Worm (Caenorhabditis elegans) whole organism, mixed stage, embryonic: Measurements from ENCODE around the gene rpy-1.

Experiments used
- M03D4.4 ChIP-seq: sonication (generic microtip); optimal IDR thresholded peaks from 2 replicates; lab custom pipeline; 2017; ENCODE audit warnings: mild to moderate bottlenecking, missing genetic modification characterization, missing compliant biosample characterization
- blmp-1 ChIP-seq: fragments of 150-350 bp; optimal IDR thresholded peaks from 2 replicates; lab custom pipeline; 2014; ENCODE audit warnings: missing biosample characterization, missing genetic modification characterization
- ceh-83 ChIP-seq: fragments of 200-800 bp; sonication (Bioruptor generic); optimal IDR thresholded peaks from 2 replicates; lab custom pipeline; 2018; ENCODE audit warnings: mild to moderate bottlenecking, missing genetic modification characterization, missing compliant biosample characterization
- ces-1 ChIP-seq: fragments of 150-350 bp; optimal IDR thresholded peaks from 2 replicates; lab custom pipeline; 2014; ENCODE audit warnings: missing biosample characterization, missing genetic modification reagents, missing genetic modification characterization
- cnd-1 ChIP-seq: fragments of 200-800 bp; sonication (Bioruptor generic); optimal IDR thresholded peaks from 2 replicates; lab custom pipeline; 2018; ENCODE audit warnings: mild to moderate bottlenecking, missing genetic modification characterization, missing compliant biosample characterization
- drap-1 ChIP-seq: fragments of 200-800 bp; sonication (Bioruptor generic); optimal IDR thresholded peaks from 3 replicates; lab custom pipeline; 2018; ENCODE audit warnings: mild to moderate bottlenecking, missing genetic modification characterization, missing compliant biosample characterization
- elt-1 ChIP-seq: sonication (generic microtip); optimal IDR thresholded peaks from 2 replicates; lab custom pipeline; 2017; ENCODE audit warnings: missing genetic modification characterization, mild to moderate bottlenecking, missing compliant biosample characterization, antibody characterized with exemption, moderate library complexity, borderline replicate concordance; ENCODE audit not compliant: insufficient read depth
- elt-3 ChIP-seq: fragments of 150-350 bp; optimal IDR thresholded peaks from 2 replicates; lab custom pipeline; 2014; ENCODE audit warnings: missing biosample characterization, missing genetic modification characterization
- flh-1 ChIP-seq: fragments of 200-800 bp; sonication (Bioruptor generic); optimal IDR thresholded peaks from 2 replicates; lab custom pipeline; 2018; ENCODE audit warnings: mild to moderate bottlenecking, missing genetic modification characterization, moderate library complexity, missing compliant biosample characterization
- ham-2 ChIP-seq: fragments of 200-800 bp; sonication (Bioruptor generic); optimal IDR thresholded peaks from 2 replicates; lab custom pipeline; 2018; ENCODE audit warnings: mild to moderate bottlenecking, missing genetic modification characterization, missing compliant biosample characterization
- hlh-1 ChIP-seq: fragments of 150-350 bp; optimal IDR thresholded peaks from 2 replicates; lab custom pipeline; 2014; ENCODE audit warnings: missing biosample characterization, missing genetic modification reagents, missing genetic modification characterization
- lin-32 ChIP-seq: fragments of 200-800 bp; sonication (Bioruptor generic); optimal IDR thresholded peaks from 2 replicates; lab custom pipeline; 2018; ENCODE audit warnings: mild to moderate bottlenecking, missing genetic modification characterization, missing compliant biosample characterization
- lsy-2 ChIP-seq: fragments of 150-350 bp; optimal IDR thresholded peaks from 2 replicates; lab custom pipeline; 2014; ENCODE audit warnings: missing biosample characterization, missing genetic modification characterization
- mep-1 ChIP-seq: fragments of 150-350 bp; optimal IDR thresholded peaks from 2 replicates; lab custom pipeline; 2017; ENCODE audit warnings: missing biosample characterization, missing genetic modification reagents, missing genetic modification characterization, inconsistent platforms
- mls-2 ChIP-seq: sonication (generic microtip); optimal IDR thresholded peaks from 2 replicates; lab custom pipeline; 2016; ENCODE audit warnings: mild to moderate bottlenecking, missing genetic modification characterization, moderate library complexity, missing compliant biosample characterization
- nhr-12 ChIP-seq: fragments of 150-350 bp; optimal IDR thresholded peaks from 2 replicates; lab custom pipeline; 2014; ENCODE audit warnings: missing biosample characterization, missing genetic modification characterization
- nhr-2 ChIP-seq: fragments of 150-350 bp; optimal IDR thresholded peaks from 2 replicates; lab custom pipeline; 2014; ENCODE audit warnings: missing biosample characterization, missing genetic modification characterization
- nhr-237 ChIP-seq: fragments of 150-350 bp; optimal IDR thresholded peaks from 2 replicates; lab custom pipeline; 2014; ENCODE audit warnings: missing biosample characterization, missing genetic modification characterization
- nhr-28 ChIP-seq: fragments of 150-350 bp; optimal IDR thresholded peaks from 2 replicates; lab custom pipeline; 2014; ENCODE audit warnings: missing biosample characterization, missing genetic modification characterization
- nhr-76 ChIP-seq: sonication (generic microtip); optimal IDR thresholded peaks from 2 replicates; lab custom pipeline; 2017; ENCODE audit warnings: missing biosample characterization, missing genetic modification characterization
- pha-4 ChIP-seq: fragments of 150-350 bp; optimal IDR thresholded peaks from 2 replicates; lab custom pipeline; 2018; ENCODE audit warnings: missing biosample characterization, missing genetic modification reagents, missing genetic modification characterization
- snpc-4 ChIP-seq: fragments of 150-350 bp; optimal IDR thresholded peaks from 2 replicates; lab custom pipeline; 2014; ENCODE audit warnings: missing biosample characterization, missing genetic modification characterization
- sptf-1 ChIP-seq: sonication (generic microtip); optimal IDR thresholded peaks from 2 replicates; lab custom pipeline; 2017; ENCODE audit warnings: mild to moderate bottlenecking, missing genetic modification characterization, moderate library complexity, missing compliant biosample characterization
- unc-120 ChIP-seq: sonication (generic microtip); optimal IDR thresholded peaks from 2 replicates; lab custom pipeline; 2017; ENCODE audit warnings: missing genetic modification characterization, missing compliant biosample characterization; ENCODE audit not compliant: poor library complexity, severe bottlenecking
- unc-39 ChIP-seq: fragments of 150-350 bp; optimal IDR thresholded peaks from 2 replicates; lab custom pipeline; 2014; ENCODE audit warnings: missing biosample characterization, missing genetic modification characterization
- unc-62 ChIP-seq: fragments of 150-350 bp; optimal IDR thresholded peaks from 2 replicates; lab custom pipeline; 2014; ENCODE audit warnings: missing biosample characterization, missing genetic modification reagents, missing genetic modification characterization
- zip-8 ChIP-seq: fragments of 150-350 bp; optimal IDR thresholded peaks from 2 replicates; lab custom pipeline; 2014; ENCODE audit warnings: missing biosample characterization, missing genetic modification characterization
- ztf-11 ChIP-seq: fragments of 150-350 bp; optimal IDR thresholded peaks from 2 replicates; lab custom pipeline; 2014; ENCODE audit warnings: missing biosample characterization, missing genetic modification characterization

rpy-1 gene

ce11 chrII:6736604-6737003 is 31.2 kb upstream of the rpy-1 start, which contains the start of gene T14B4.1:
Gene T14B4.1 (plus strand): TSS chrII:6736904.
- no peak for TF ChIP-seq mls-2 (tag; lab: Kevin White, UChicago)
- no peak for TF ChIP-seq unc-62 (GFP tag; lab: Kevin White, UChicago)
- no peak for TF ChIP-seq lsy-2 (tag; lab: Kevin White, UChicago)
- TF ChIP-seq sptf-1: no peak
- no peak for TF ChIP-seq ceh-83 (GFP tag; lab: Kevin White, UChicago)
- TF ChIP-seq ces-1 (GFP tag; lab: Kevin White, UChicago): no peak
- no peak for TF ChIP-seq elt-3
- no peak for TF ChIP-seq zip-8 (tag; lab: Kevin White, UChicago)
- TF ChIP-seq lin-32 (GFP tag; lab: Kevin White, UChicago): no peak
- no peak for TF ChIP-seq unc-39 (tag; lab: Kevin White, UChicago)
- no peak for TF ChIP-seq mep-1 (tag; lab: Kevin White, UChicago)
- no peak for TF ChIP-seq M03D4.4 (tag; lab: Kevin White, UChicago)
- no peak for TF ChIP-seq hlh-1 (tag; lab: Kevin White, UChicago)
- no peak for TF ChIP-seq nhr-237 (tag; lab: Kevin White, UChicago)
- TF ChIP-seq nhr-12: no peak
- TF ChIP-seq snpc-4 (tag; lab: Kevin White, UChicago): no peak
- TF ChIP-seq nhr-28 (tag; lab: Kevin White, UChicago): no peak
- TF ChIP-seq, all 35 proteins: peak for 0

DNA sequence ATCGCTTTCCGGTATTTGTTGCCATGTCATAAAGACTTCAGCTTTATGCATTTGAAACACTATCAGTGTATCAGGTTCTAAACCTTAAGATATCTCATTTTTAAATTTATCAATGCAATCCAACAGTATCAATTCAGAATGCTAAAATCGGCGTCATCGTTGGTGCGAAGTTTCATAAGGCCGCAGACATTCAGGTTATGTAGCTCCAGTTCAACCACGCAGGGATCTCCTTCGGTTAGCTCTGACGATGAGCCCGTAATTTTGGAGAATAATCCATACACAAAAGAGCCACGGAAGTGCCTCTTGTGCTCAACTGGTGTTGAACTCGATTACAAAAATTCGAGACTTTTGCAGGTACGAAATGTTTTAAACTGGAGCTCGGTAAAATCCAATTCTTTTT is 30.6 kb upstream of the rpy-1 start, which contains the start of gene mrps-18.C:
mrps-18.C (plus strand) TSS at position 138 of the 400 bp plus-strand sequence.
- TF ChIP-seq unc-39 (tag; lab: Kevin White, UChicago): no peak
- TF ChIP-seq pha-4 (tag; lab: Kevin White, UChicago): no peak
- no peak for TF ChIP-seq nhr-12
- no peak for TF ChIP-seq flh-1
- TF ChIP-seq nhr-2 (tag; lab: Kevin White, UChicago): no peak
- TF ChIP-seq cnd-1: no peak
- TF ChIP-seq elt-1 (tag; lab: Kevin White, UChicago): no peak

- TF ChIP-seq mep-1 (tag; lab: Kevin White, UChicago): peak; percentile 76
- TF ChIP-seq nhr-28 (tag; lab: Kevin White, UChicago): no peak
- TF ChIP-seq sptf-1: peak; percentile 36
- TF ChIP-seq lsy-2 (tag; lab: Kevin White, UChicago): peak; percentile 83
- TF ChIP-seq pha-4 (tag; lab: Kevin White, UChicago): peak; percentile 34
- no peak for TF ChIP-seq unc-62 (GFP tag; lab: Kevin White, UChicago)
- TF ChIP-seq unc-120 (tag; lab: Kevin White, UChicago): no peak
- TF ChIP-seq ces-1 (GFP tag; lab: Kevin White, UChicago): peak; percentile 50
Observed at ce11 chrII:6734674-6735073, 29.2 kb upstream of the rpy-1 start, which contains the start of gene T14B4.3. Gene T14B4.3 (plus strand): TSS chrII:6734937.

DNA sequence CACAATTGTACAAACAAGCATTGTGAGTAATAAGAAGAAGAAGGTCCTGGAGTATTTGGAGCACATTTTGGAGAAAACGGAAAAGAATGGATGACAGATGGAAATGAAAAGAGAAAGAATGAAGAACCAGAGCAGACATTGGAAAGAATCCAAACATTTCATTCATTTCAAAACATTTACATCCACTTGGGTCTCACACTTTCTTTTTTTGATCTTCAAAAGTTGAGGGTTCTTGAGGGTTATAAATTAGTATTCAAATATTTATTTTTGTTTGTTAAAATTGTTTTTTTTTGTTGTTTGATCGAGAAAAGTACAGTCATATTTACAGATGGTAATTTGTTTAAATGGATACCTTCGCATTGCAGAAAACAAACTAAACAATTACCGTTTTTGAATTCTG is 28.3 kb upstream of the rpy-1 start, which contains the start of gene T14B4.9:
T14B4.9 (minus strand) TSS at position 101 of the 400 bp plus-strand sequence.
- TF ChIP-seq M03D4.4 (tag; lab: Kevin White, UChicago) (no peak), lin-32 (GFP tag; lab: Kevin White, UChicago) (no peak), ztf-11 (tag; lab: Kevin White, UChicago) (no peak), nhr-237 (tag; lab: Kevin White, UChicago) (no peak), elt-3 (no peak), ham-2 (GFP tag; lab: Kevin White, UChicago) (no peak), nhr-2 (tag; lab: Kevin White, UChicago) (no peak), zip-8 (tag; lab: Kevin White, UChicago) (no peak), unc-120 (tag; lab: Kevin White, UChicago) (no peak), nhr-76 (no peak), lsy-2 (tag; lab: Kevin White, UChicago) (no peak), drap-1 (GFP tag; lab: Kevin White, UChicago) (no peak), elt-1 (tag; lab: Kevin White, UChicago) (no peak), pha-4 (tag; lab: Kevin White, UChicago) (no peak), ces-1 (GFP tag; lab: Kevin White, UChicago) (no peak), blmp-1 (tag; lab: Kevin White, UChicago) (no peak), nhr-12 (no peak)
- TF ChIP-seq, all 35 proteins: peak for 0

DNA sequence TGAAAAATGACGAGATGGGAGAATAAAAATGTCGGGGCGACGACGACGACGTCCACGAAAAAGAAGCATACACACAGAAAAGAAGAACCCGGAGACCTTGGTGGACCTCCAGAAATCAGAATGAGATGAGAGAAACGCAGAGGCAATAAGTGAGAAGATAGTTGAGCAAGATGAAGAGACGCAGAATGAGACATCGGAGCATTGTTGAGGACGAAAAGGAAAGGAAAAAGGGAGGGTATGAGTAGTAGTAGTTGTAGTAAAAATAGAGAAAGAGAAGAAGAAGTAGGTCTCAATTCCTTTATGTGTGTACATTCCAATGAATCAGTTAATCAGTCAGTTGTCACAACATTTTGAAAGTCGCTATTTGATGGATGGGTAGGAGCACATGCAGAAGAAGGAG is 23.9 kb upstream of the rpy-1 start, which contains the start of gene T14B4.8:
T14B4.8 (minus strand) TSS at position 60 of the 400 bp plus-strand sequence.
- TF ChIP-seq mep-1 (tag; lab: Kevin White, UChicago): peak; percentile 2
- peak; percentile 31 for TF ChIP-seq unc-62 (GFP tag; lab: Kevin White, UChicago)
- no peak for TF ChIP-seq ceh-83 (GFP tag; lab: Kevin White, UChicago)
- peak; percentile 77 for TF ChIP-seq ces-1 (GFP tag; lab: Kevin White, UChicago)
- TF ChIP-seq sptf-1: peak; percentile 22
- peak; percentile 24 for TF ChIP-seq unc-120 (tag; lab: Kevin White, UChicago)
